Worm (Caenorhabditis elegans) whole organism, young adult: ENCODE measurements around the gene T05E12.9.

Source experiments
- B0019.2 ChIP-seq: fragments of 200-800 bp; sonication (Bioruptor generic); conservative IDR thresholded peaks from 2 replicates; pipeline ENCODE4 v1.3.6; 2022; ENCODE audit warnings: missing genetic modification reagents, missing genetic modification characterization, missing compliant biosample characterization
- B0261.1 ChIP-seq: sonication (generic microtip); optimal IDR thresholded peaks from 2 replicates; lab custom pipeline; 2016; ENCODE audit warnings: mild to moderate bottlenecking, missing genetic modification characterization, moderate library complexity, missing compliant biosample characterization
- F10E7.11 ChIP-seq: sonication (generic microtip); optimal IDR thresholded peaks from 2 replicates; lab custom pipeline; 2017; ENCODE audit warnings: mild to moderate bottlenecking, missing genetic modification characterization, moderate library complexity, missing compliant biosample characterization
- F57A8.1 ChIP-seq: fragments of 200-800 bp; sonication (Bioruptor generic); optimal IDR thresholded peaks from 2 replicates; lab custom pipeline; 2018; ENCODE audit warnings: mild to moderate bottlenecking, missing genetic modification characterization, moderate library complexity, missing compliant biosample characterization
- ama-1 ChIP-seq, 3 experiments: fragments of 150-350 bp in 1 of 3; sonication (generic microtip) in 2 of 3; optimal IDR thresholded peaks; 2 replicates each; lab custom pipeline; 2014 to 2018; ENCODE audit warnings: missing biosample characterization in 2 of 3, missing genetic modification characterization in 2 of 3, missing genetic modification reagents in 2 of 3
- egl-44 ChIP-seq: fragments of 200-800 bp; sonication (Bioruptor generic); IDR thresholded peaks from 2 replicates; pipeline ENCODE4 v1.3.6; 2022; ENCODE audit warnings: missing genetic modification reagents, missing genetic modification characterization, missing compliant biosample characterization
- nfya-1 ChIP-seq: sonication (generic microtip); optimal IDR thresholded peaks from 2 replicates; lab custom pipeline; 2017; ENCODE audit warnings: antibody characterized with exemption, missing compliant biosample characterization, missing genetic modification characterization, borderline replicate concordance; ENCODE audit not compliant: insufficient read depth

ce11 chrV:17071578-17071977 is 11.0 kb downstream of the T05E12.9 start, which contains the start of gene srbc-14:
- no peak for TF ChIP-seq ama-1 (optimal IDR thresholded peaks at IDR 0.05; lab: Kevin White, UChicago)
- TF ChIP-seq ama-1 (GFP tag; optimal IDR thresholded peaks at IDR 0.05; lab: Kevin White, UChicago) = no peak
- TF ChIP-seq B0261.1 (tag; lab: Kevin White, UChicago) = no peak
- no peak for TF ChIP-seq egl-44 (GFP tag; lab: Robert Waterston, UW)
- TF ChIP-seq F10E7.11 (tag; lab: Kevin White, UChicago) = no peak
- no peak for TF ChIP-seq nfya-1 (tag; lab: Kevin White, UChicago)
- no peak for TF ChIP-seq F57A8.1 (GFP tag; lab: Kevin White, UChicago)
- TF ChIP-seq B0019.2 (GFP tag; lab: Robert Waterston, UW) = no peak
